Fruit fly (Drosophila melanogaster) whole organism, embryonic: ENCODE measurements around the gene wls.

Experiments used
- Bdp1 ChIP-seq: fragments of 200-800 bp; sonication (Bioruptor generic); optimal IDR thresholded peaks from 3 replicates; lab custom pipeline; 2016; ENCODE audit warnings: missing biosample characterization, missing genetic modification characterization
- CG10321 ChIP-seq: fragments of 200-800 bp; sonication (Bioruptor generic); IDR thresholded peaks from 2 replicates; pipeline ENCODE4 v1.3.6; 2022; ENCODE audit warnings: missing biosample characterization, missing genetic modification characterization
- CG11093 ChIP-seq: fragments of 200-800 bp; sonication (Bioruptor generic); IDR thresholded peaks from 3 replicates; pipeline ENCODE4 v1.3.6; 2022; ENCODE audit warnings: missing biosample characterization, missing genetic modification characterization
- CG13296 ChIP-seq: fragments of 200-800 bp; sonication (Bioruptor generic); optimal IDR thresholded peaks from 3 replicates; lab custom pipeline; 2018; ENCODE audit warnings: missing biosample characterization, mild to moderate bottlenecking, missing genetic modification characterization
- CG14710 ChIP-seq: fragments of 200-800 bp; sonication (Bioruptor generic); optimal IDR thresholded peaks from 3 replicates; lab custom pipeline; 2019; ENCODE audit warnings: missing biosample characterization, mild to moderate bottlenecking, missing genetic modification characterization, moderate library complexity
- CG16779 ChIP-seq: fragments of 200-800 bp; sonication (Bioruptor generic); IDR thresholded peaks from 2 replicates; pipeline ENCODE4 v1.3.6; 2022; ENCODE audit warnings: missing biosample characterization, missing genetic modification characterization
- CG1792 ChIP-seq: fragments of 200-800 bp; sonication (Bioruptor generic); optimal IDR thresholded peaks from 2 replicates; lab custom pipeline; 2016; ENCODE audit warnings: missing biosample characterization, missing genetic modification characterization
- CG18011 ChIP-seq: fragments of 200-800 bp; sonication (Bioruptor generic); optimal IDR thresholded peaks from 2 replicates; lab custom pipeline; 2017; ENCODE audit warnings: missing biosample characterization, missing genetic modification characterization, mild to moderate bottlenecking, moderate library complexity, missing genotype
- CG2120 ChIP-seq: fragments of 200-800 bp; sonication (Bioruptor generic); optimal IDR thresholded peaks from 3 replicates; lab custom pipeline; 2016; ENCODE audit warnings: missing biosample characterization, missing genetic modification characterization
- CG2129 ChIP-seq: fragments of 200-800 bp; sonication (Bioruptor generic); IDR thresholded peaks from 2 replicates; pipeline ENCODE4 v1.3.6; 2022; ENCODE audit warnings: missing biosample characterization, missing genetic modification characterization; ENCODE audit not compliant: partially characterized antibody
- CG31441 ChIP-seq: fragments of 200-800 bp; sonication (Bioruptor generic); IDR thresholded peaks from 2 replicates; pipeline ENCODE4 v1.3.6; 2022; ENCODE audit warnings: missing biosample characterization, missing genetic modification characterization
- CG3838 ChIP-seq: fragments of 200-800 bp; sonication (Bioruptor generic); optimal IDR thresholded peaks from 3 replicates; lab custom pipeline; 2016; ENCODE audit warnings: missing biosample characterization, missing genetic modification characterization
- CG5180 ChIP-seq: fragments of 200-800 bp; sonication (Bioruptor generic); optimal IDR thresholded peaks from 3 replicates; lab custom pipeline; 2017; ENCODE audit warnings: missing biosample characterization, missing genetic modification characterization, mild to moderate bottlenecking, moderate library complexity, missing genetic modification reagents
- CG6683 ChIP-seq: fragments of 200-800 bp; sonication (Bioruptor generic); optimal IDR thresholded peaks from 2 replicates; lab custom pipeline; 2017; ENCODE audit warnings: missing biosample characterization, mild to moderate bottlenecking, missing genetic modification characterization, missing genetic modification reagents
- CG6854 ChIP-seq: fragments of 200-800 bp; sonication (Bioruptor generic); optimal IDR thresholded peaks from 3 replicates; lab custom pipeline; 2017; ENCODE audit warnings: missing biosample characterization, mild to moderate bottlenecking, missing genetic modification characterization
- CG7357 ChIP-seq: fragments of 200-800 bp; sonication (Bioruptor generic); IDR thresholded peaks from 3 replicates; pipeline ENCODE4 v1.3.6; 2022; ENCODE audit warnings: missing biosample characterization, missing genetic modification characterization
- CG8290 ChIP-seq, 3 experiments: fragments of 200-800 bp; sonication (Bioruptor generic); optimal IDR thresholded peaks; 2 replicates each; lab custom pipeline; 2016 to 2019; ENCODE audit warnings: missing biosample characterization in 3 of 3, missing genetic modification characterization in 3 of 3, mild to moderate bottlenecking in 2 of 3, moderate library complexity in 1 of 3
- CG9215 ChIP-seq: fragments of 200-800 bp; sonication (Bioruptor generic); IDR thresholded peaks from 2 replicates; pipeline ENCODE4 v1.3.6; 2022; ENCODE audit warnings: missing biosample characterization, missing genetic modification characterization
- CG9817 ChIP-seq: fragments of 200-800 bp; sonication (Bioruptor generic); optimal IDR thresholded peaks from 2 replicates; lab custom pipeline; 2018; ENCODE audit warnings: missing biosample characterization, mild to moderate bottlenecking, missing genetic modification characterization, moderate library complexity
- Dfd ChIP-seq, 2 experiments: fragments of >200 bp; optimal IDR thresholded peaks; 2 replicates each; lab custom pipeline; 2017; ENCODE audit warnings: missing biosample characterization in 2 of 2, missing genetic modification characterization in 2 of 2
- ERR ChIP-seq: fragments of 200-800 bp; sonication (Bioruptor generic); optimal IDR thresholded peaks from 2 replicates; lab custom pipeline; 2016; ENCODE audit warnings: missing biosample characterization, missing genetic modification characterization
- Elba2 ChIP-seq: fragments of 200-800 bp; sonication (Bioruptor generic); optimal IDR thresholded peaks from 3 replicates; lab custom pipeline; 2016; ENCODE audit warnings: missing biosample characterization, missing genetic modification characterization
- Gug ChIP-seq: fragments of 200-800 bp; sonication (Bioruptor generic); IDR thresholded peaks from 4 replicates; pipeline ENCODE4 v1.3.6; 2022; ENCODE audit warnings: missing biosample characterization, missing genetic modification characterization
- Hey ChIP-seq: fragments of 200-800 bp; sonication (Bioruptor generic); optimal IDR thresholded peaks from 3 replicates; lab custom pipeline; 2018; ENCODE audit warnings: missing biosample characterization, mild to moderate bottlenecking, missing genetic modification characterization
- MESR4 ChIP-seq: fragments of 200-800 bp; sonication (Bioruptor generic); optimal IDR thresholded peaks from 2 replicates; lab custom pipeline; 2018; ENCODE audit warnings: missing biosample characterization, mild to moderate bottlenecking, missing genetic modification characterization, moderate library complexity
- Mrtf ChIP-seq: fragments of 200-800 bp; sonication (Bioruptor generic); IDR thresholded peaks from 3 replicates; pipeline ENCODE4 v1.3.6; 2022; ENCODE audit warnings: missing biosample characterization, missing genetic modification characterization
- PHDP ChIP-seq: fragments of 200-800 bp; sonication (Bioruptor generic); optimal IDR thresholded peaks from 3 replicates; lab custom pipeline; 2018; ENCODE audit warnings: missing biosample characterization, mild to moderate bottlenecking, missing genetic modification characterization, moderate library complexity
- Pdp1 ChIP-seq, 2 experiments: fragments of 200-800 bp; sonication (Bioruptor generic); optimal IDR thresholded peaks; 3 replicates each; lab custom pipeline; 2016; ENCODE audit warnings: missing biosample characterization in 2 of 2, missing genetic modification characterization in 2 of 2, mild to moderate bottlenecking in 1 of 2, moderate library complexity in 1 of 2
- Vsx1 ChIP-seq: fragments of 200-800 bp; sonication (Bioruptor generic); optimal IDR thresholded peaks from 2 replicates; lab custom pipeline; 2017; ENCODE audit warnings: missing biosample characterization, mild to moderate bottlenecking, missing genetic modification characterization, missing genetic modification reagents
- cad ChIP-seq: fragments of >200 bp; optimal IDR thresholded peaks from 2 replicates; lab custom pipeline; 2017; ENCODE audit warnings: missing biosample characterization, missing genetic modification characterization
- cas ChIP-seq: fragments of 200-800 bp; sonication (Bioruptor generic); IDR thresholded peaks from 2 replicates; pipeline ENCODE4 v1.3.6; 2022; ENCODE audit warnings: missing biosample characterization, missing genetic modification characterization
- fd64A ChIP-seq: fragments of 200-800 bp; sonication (Bioruptor generic); optimal IDR thresholded peaks from 3 replicates; lab custom pipeline; 2018; ENCODE audit warnings: missing biosample characterization, mild to moderate bottlenecking, missing genetic modification characterization
- gfzf ChIP-seq: fragments of 200-800 bp; sonication (Bioruptor generic); optimal IDR thresholded peaks from 2 replicates; lab custom pipeline; 2016; ENCODE audit warnings: missing biosample characterization, mild to moderate bottlenecking, missing genetic modification characterization, moderate library complexity
- gro ChIP-seq: fragments of 200-800 bp; sonication (Bioruptor generic); optimal IDR thresholded peaks from 2 replicates; lab custom pipeline; 2016; ENCODE audit warnings: missing biosample characterization, missing genetic modification characterization
- gsb ChIP-seq: fragments of 200-800 bp; sonication (Bioruptor generic); IDR thresholded peaks from 2 replicates; pipeline ENCODE4 v1.3.6; 2022; ENCODE audit warnings: missing biosample characterization, missing genetic modification characterization
- ham ChIP-seq: fragments of 200-800 bp; sonication (Bioruptor generic); IDR thresholded peaks from 2 replicates; pipeline ENCODE4 v1.3.6; 2022; ENCODE audit warnings: missing biosample characterization, missing genetic modification characterization
- kay ChIP-seq: fragments of 200-800 bp; sonication (Bioruptor generic); optimal IDR thresholded peaks from 2 replicates; lab custom pipeline; 2016; ENCODE audit warnings: missing biosample characterization, missing genetic modification characterization
- nau ChIP-seq: fragments of 200-800 bp; sonication (Bioruptor generic); optimal IDR thresholded peaks from 3 replicates; lab custom pipeline; 2017; ENCODE audit warnings: missing biosample characterization, mild to moderate bottlenecking, missing genetic modification characterization, missing genetic modification reagents
- nom ChIP-seq: fragments of 200-800 bp; sonication (Bioruptor generic); optimal IDR thresholded peaks from 2 replicates; lab custom pipeline; 2017; ENCODE audit warnings: missing biosample characterization, missing genetic modification characterization, mild to moderate bottlenecking, moderate library complexity, missing genetic modification reagents
- org-1 ChIP-seq: fragments of 200-800 bp; sonication (Bioruptor generic); optimal IDR thresholded peaks from 2 replicates; lab custom pipeline; 2017; ENCODE audit warnings: missing biosample characterization, missing genetic modification characterization
- p53 ChIP-seq: fragments of 200-800 bp; sonication (Bioruptor generic); optimal IDR thresholded peaks from 2 replicates; lab custom pipeline; 2016; ENCODE audit warnings: missing biosample characterization, missing genetic modification characterization
- psq ChIP-seq: fragments of 200-800 bp; sonication (Bioruptor generic); optimal IDR thresholded peaks from 2 replicates; lab custom pipeline; 2017; ENCODE audit warnings: missing biosample characterization, missing genetic modification characterization
- repo ChIP-seq: fragments of 200-800 bp; sonication (Bioruptor generic); optimal IDR thresholded peaks from 2 replicates; lab custom pipeline; 2016; ENCODE audit warnings: missing biosample characterization, missing genetic modification characterization
- row ChIP-seq: fragments of 200-800 bp; sonication (Bioruptor generic); IDR thresholded peaks from 3 replicates; pipeline ENCODE4 v1.3.6; 2022; ENCODE audit warnings: missing biosample characterization, missing genetic modification characterization
- sd ChIP-seq: fragments of 200-800 bp; sonication (Bioruptor generic); optimal IDR thresholded peaks from 3 replicates; lab custom pipeline; 2018; ENCODE audit warnings: missing biosample characterization, mild to moderate bottlenecking, missing genetic modification characterization, moderate library complexity
- sisA ChIP-seq: fragments of 200-800 bp; sonication (Bioruptor generic); IDR thresholded peaks from 2 replicates; pipeline ENCODE4 v1.3.6; 2022; ENCODE audit warnings: missing biosample characterization, missing genetic modification characterization
- slp2 ChIP-seq: fragments of 200-800 bp; sonication (Bioruptor generic); optimal IDR thresholded peaks from 2 replicates; lab custom pipeline; 2016; ENCODE audit warnings: missing biosample characterization, missing genetic modification characterization
- sna ChIP-seq: fragments of 200-800 bp; sonication (Bioruptor generic); IDR thresholded peaks from 2 replicates; pipeline ENCODE4 v1.3.6; 2022; ENCODE audit warnings: missing biosample characterization, missing genetic modification characterization; ENCODE audit not compliant: partially characterized antibody
- sr ChIP-seq: fragments of 200-800 bp; sonication (Bioruptor generic); IDR thresholded peaks from 3 replicates; pipeline ENCODE4 v1.3.6; 2022; ENCODE audit warnings: missing biosample characterization, missing genetic modification characterization
- ttk ChIP-seq: fragments of 200-800 bp; sonication (Bioruptor generic); IDR thresholded peaks from 2 replicates; pipeline ENCODE4 v2.1.2; 2022; ENCODE audit warnings: missing biosample characterization, missing genetic modification characterization
- unc-4 ChIP-seq: fragments of 200-800 bp; sonication (Bioruptor generic); IDR thresholded peaks from 2 replicates; pipeline ENCODE4 v1.3.6; 2022; ENCODE audit warnings: missing biosample characterization, missing genetic modification characterization; ENCODE audit not compliant: partially characterized antibody

Gene wls

dm6 chr3L:11120419-11120958 is 48.9 kb downstream of the wls start, which contains the start of the genes FoxK and mRpL2 (continued):
- TF ChIP-seq gsb (no peak), Dfd (GFP tag; optimal IDR thresholded peaks at IDR 0.05; lab: Kevin White, UChicago) (no peak), gro (GFP tag; lab: Kevin White, UChicago) (peak; percentile 18), CG2129 (GFP tag; lab: Robert Waterston, UW) (no peak), CG11093 (GFP tag; lab: Robert Waterston, UW) (no peak), ERR (GFP tag; lab: Kevin White, UChicago) (peak; percentile 4), CG31441 (GFP tag; lab: Robert Waterston, UW) (no peak), CG1792 (GFP tag; lab: Kevin White, UChicago) (no peak), sna (GFP tag; lab: Robert Waterston, UW) (no peak), sisA (GFP tag; lab: Robert Waterston, UW) (no peak), CG16779 (GFP tag; lab: Robert Waterston, UW) (no peak), Pdp1 (GFP tag; optimal IDR thresholded peaks at IDR 0.05; lab: Kevin White, UChicago) (peak in 1 of 2 experiments; percentile 72), Mrtf (GFP tag; lab: Robert Waterston, UW) (no peak), CG10321 (no peak), ttk (GFP tag; lab: Robert Waterston, UW) (no peak), row (GFP tag; lab: Robert Waterston, UW) (peak; percentile 20; the same call in 1 of the 3 replicates), psq (no peak), MESR4 (peak; percentile 71), repo (no peak), sd (tag; lab: Kevin White, UChicago) (no peak), CG6683 (GFP tag; lab: Kevin White, UChicago) (no peak), CG13296 (GFP tag; lab: Kevin White, UChicago) (no peak), Gug (no peak), Hey (tag; lab: Kevin White, UChicago) (no peak), ham (GFP tag; lab: Robert Waterston, UW) (no peak), nom (GFP tag; lab: Kevin White, UChicago) (peak; percentile 97), CG6854 (no peak), CG8290 (GFP tag; optimal IDR thresholded peaks at IDR 0.05; lab: Kevin White, UChicago) (no peak), CG8290 (tag; optimal IDR thresholded peaks at IDR 0.05; lab: Kevin White, UChicago) (peak in 1 of 2 experiments; percentile 60), PHDP (tag; lab: Kevin White, UChicago) (no peak), p53 (GFP tag; lab: Kevin White, UChicago) (no peak), org-1 (GFP tag; lab: Kevin White, UChicago) (no peak), CG9215 (GFP tag; lab: Robert Waterston, UW) (no peak), cad (GFP tag; lab: Kevin White, UChicago) (no peak), CG14710 (peak; percentile 39), cas (no peak), CG7357 (GFP tag; lab: Robert Waterston, UW) (no peak), slp2 (no peak), Vsx1 (GFP tag; lab: Kevin White, UChicago) (no peak), fd64A (GFP tag; lab: Kevin White, UChicago) (no peak), unc-4 (GFP tag; lab: Robert Waterston, UW) (0 out of 2 replicates have a peak, but pooled peaks have one; percentile 38), CG3838 (GFP tag; lab: Kevin White, UChicago) (no peak), Bdp1 (GFP tag; lab: Kevin White, UChicago) (no peak), CG5180 (no peak), gfzf (peak; percentile 48), CG18011 (GFP tag; lab: Kevin White, UChicago) (peak; percentile 40), nau (GFP tag; lab: Kevin White, UChicago) (no peak), sr (no peak), CG2120 (GFP tag; lab: Kevin White, UChicago) (peak; percentile 40), kay (GFP tag; lab: Kevin White, UChicago) (no peak), Elba2 (GFP tag; lab: Kevin White, UChicago) (peak; percentile 99), CG9817 (tag; lab: Kevin White, UChicago) (no peak)
